Fruit fly (Drosophila melanogaster): Measurements from ENCODE around the gene CG31076.

DNA sequence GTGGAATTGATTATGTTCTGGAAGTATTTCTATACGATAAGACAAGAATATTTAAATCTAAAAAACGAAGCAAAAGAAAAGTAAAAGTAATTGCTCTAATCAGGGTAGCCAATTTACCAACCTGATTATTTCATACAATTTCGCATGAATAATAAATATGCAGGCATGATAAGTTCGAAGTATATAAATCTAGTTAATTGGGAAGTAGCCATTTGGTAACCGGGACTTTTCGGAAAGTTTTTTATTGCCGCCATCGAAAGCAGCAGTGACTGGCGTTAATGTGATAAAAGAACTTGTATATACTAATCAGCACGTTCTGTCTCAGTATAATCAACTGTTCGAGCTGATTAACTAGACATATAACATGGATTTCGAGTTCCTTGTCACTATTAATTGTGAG is 13.1 kb upstream of the CG31076 start:
- TF ChIP-seq CG8159 (tag; optimal IDR thresholded peaks at IDR 0.05) = no peak
- no peak for TF ChIP-seq CG34367 (tag; optimal IDR thresholded peaks at IDR 0.05)
- TF ChIP-seq CG14655 (GFP tag; optimal IDR thresholded peaks at IDR 0.05) = no peak
- no peak for TF ChIP-seq gl (tag; optimal IDR thresholded peaks at IDR 0.05)
